Worm (Caenorhabditis elegans): ENCODE measurements around the gene F48D6.4.

- TF ChIP-seq tbx-11 (GFP tag; IDR thresholded peaks at IDR 0.05), result no peak
- TF ChIP-seq hmbx-1 (tag; optimal IDR thresholded peaks at IDR 0.05), result no peak
- no peak for TF ChIP-seq ama-1 (optimal IDR thresholded peaks at IDR 0.05)
- no peak for TF ChIP-seq tra-4 (tag; optimal IDR thresholded peaks at IDR 0.05)
- TF ChIP-seq B0310.2 (tag; optimal IDR thresholded peaks at IDR 0.05), result no peak
- no peak for TF ChIP-seq F13C5.2 (tag; optimal IDR thresholded peaks at IDR 0.05)
- no peak for TF ChIP-seq scrt-1 (GFP tag; IDR thresholded peaks at IDR 0.05)
- no peak for TF ChIP-seq ets-7 (tag; optimal IDR thresholded peaks at IDR 0.05)
- TF ChIP-seq tbx-37 (GFP tag; conservative IDR thresholded peaks at IDR 0.05), result no peak
- no peak for TF ChIP-seq hnd-1 (tag; optimal IDR thresholded peaks at IDR 0.05)
- TF ChIP-seq ceh-13 (GFP tag; optimal IDR thresholded peaks at IDR 0.05), result no peak
- no peak for TF ChIP-seq aly-1 (tag; optimal IDR thresholded peaks at IDR 0.05)
- no peak for TF ChIP-seq ceh-36 (tag; optimal IDR thresholded peaks at IDR 0.05)
Observed at ce11 chrX:4218174-4218573, 28.8 kb downstream of the F48D6.4 start, which contains the start of gene W01H2.2.
